Worm (Caenorhabditis elegans): ENCODE measurements around the gene Y17G9B.2.

The Y17G9B.2 gene

DNA sequence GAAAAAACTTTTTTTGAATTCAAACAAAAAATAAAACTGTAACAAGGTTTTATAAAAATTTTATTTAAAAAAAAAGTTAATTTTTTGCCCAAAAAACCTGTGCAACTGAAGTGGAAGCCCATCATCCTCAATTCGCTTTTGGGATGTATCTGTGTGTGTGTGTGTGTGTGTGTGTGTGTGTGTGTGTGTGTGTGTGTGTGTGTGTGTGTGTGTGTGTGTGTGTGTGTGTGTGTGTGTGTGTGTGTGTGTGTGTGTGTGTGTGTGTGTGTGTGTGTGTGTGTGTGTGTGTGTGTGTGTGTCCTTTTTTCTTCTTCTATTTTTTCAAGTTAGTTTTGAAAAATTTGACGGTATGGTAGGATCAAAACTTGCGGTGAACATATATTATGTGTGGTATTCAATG lies 20.7 kb downstream of the Y17G9B.2 start:
- TF ChIP-seq snpc-1.2 (GFP tag; IDR thresholded peaks at IDR 0.05) (0 out of 2 replicates have a peak, but pooled peaks have one; percentile 10), dve-1 (tag; optimal IDR thresholded peaks at IDR 0.05; ENCODE audit: insufficient read depth) (peak; percentile 13)

DNA sequence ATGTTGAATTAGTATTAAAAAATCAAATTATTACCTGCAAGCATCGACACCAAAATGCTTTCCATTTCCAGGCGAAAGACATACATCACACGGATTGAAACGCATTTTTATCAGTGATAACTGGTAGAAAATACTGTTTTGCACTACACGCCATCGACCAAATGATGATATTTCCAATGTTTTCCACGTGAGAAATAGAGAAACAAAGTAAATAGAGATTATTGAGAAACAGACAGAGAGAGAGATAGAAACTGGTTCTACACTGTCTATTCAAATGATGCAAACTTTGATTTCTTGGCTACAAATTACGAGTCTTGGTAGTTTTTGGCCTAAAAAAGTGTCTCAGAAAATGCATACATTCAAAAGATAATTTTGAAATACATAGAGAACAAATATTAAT lies 24.4 kb downstream of the Y17G9B.2 start, which contains the start of gene nhr-104:
nhr-104 (minus strand) TSS at position 361 of the 400 bp plus-strand sequence.
- TF ChIP-seq daf-19 (GFP tag; conservative IDR thresholded peaks at IDR 0.05) (no peak), madf-9 (GFP tag; conservative IDR thresholded peaks at IDR 0.05) (no peak), hmg-1.1 (GFP tag; IDR thresholded peaks at IDR 0.05) (0 out of 2 replicates have a peak, but pooled peaks have one; percentile 17), mxl-2 (GFP tag; conservative IDR thresholded peaks at IDR 0.05) (no peak), nhr-237 (tag; optimal IDR thresholded peaks at IDR 0.05) (no peak), rbr-2 (tag; optimal IDR thresholded peaks at IDR 0.05) (no peak), F37D6.2 (tag; optimal IDR thresholded peaks at IDR 0.05) (no peak), lir-3 (tag; optimal IDR thresholded peaks at IDR 0.05) (no peak), tag-97 (GFP tag; IDR thresholded peaks at IDR 0.05) (no peak), lsy-2 (tag; optimal IDR thresholded peaks at IDR 0.05) (peak in 1 of 2 experiments; percentile 59), sdz-12 (GFP tag; optimal IDR thresholded peaks at IDR 0.05) (no peak), php-3 (GFP tag; IDR thresholded peaks at IDR 0.05) (no peak), daf-16 (GFP tag; optimal IDR thresholded peaks at IDR 0.05) (no peak), daf-16 (tag; optimal IDR thresholded peaks at IDR 0.05) (peak; percentile 97), fos-1 (tag; optimal IDR thresholded peaks at IDR 0.05) (no peak), dmd-6 (GFP tag; IDR thresholded peaks at IDR 0.05) (peak; percentile 72), hlh-11 (tag; optimal IDR thresholded peaks at IDR 0.05) (peak; percentile 80), Y75B8A.6 (GFP tag; IDR thresholded peaks at IDR 0.05) (no peak), daf-12 (tag; optimal IDR thresholded peaks at IDR 0.05) (no peak), nhr-102 (tag; optimal IDR thresholded peaks at IDR 0.05) (peak; percentile 7), hlh-30 (tag; optimal IDR thresholded peaks at IDR 0.05; ENCODE audit: insufficient read depth) (peak; percentile 67), nhr-111 (GFP tag; optimal IDR thresholded peaks at IDR 0.05) (no peak), pqm-1 (tag; optimal IDR thresholded peaks at IDR 0.05) (no peak), nhr-76 (tag; optimal IDR thresholded peaks at IDR 0.05) (no peak), lin-1 (GFP tag; IDR thresholded peaks at IDR 0.05) (no peak), spr-1 (tag; optimal IDR thresholded peaks at IDR 0.05) (no peak), nhr-41 (GFP tag; IDR thresholded peaks at IDR 0.05) (no peak), ceh-62 (tag; optimal IDR thresholded peaks at IDR 0.05) (no peak), Y105C5A.15 (GFP tag; IDR thresholded peaks at IDR 0.05) (no peak), pha-4 (GFP tag; IDR thresholded peaks at IDR 0.05) (no peak), pha-4 (tag; optimal IDR thresholded peaks at IDR 0.05) (peak; percentile 26), zfp-3 (GFP tag; conservative IDR thresholded peaks at IDR 0.05) (no peak), zip-11 (GFP tag; IDR thresholded peaks at IDR 0.05) (no peak), aha-1 (tag) (no peak), mep-1 (tag; optimal IDR thresholded peaks at IDR 0.05) (peak; percentile 45), F44E2.7 (GFP tag; IDR thresholded peaks at IDR 0.05) (no peak), snpc-4 (tag; optimal IDR thresholded peaks at IDR 0.05) (no peak), nhr-77 (tag; optimal IDR thresholded peaks at IDR 0.05) (peak; percentile 83), arid-1 (GFP tag; conservative IDR thresholded peaks at IDR 0.05) (no peak), lin-38 (GFP tag; IDR thresholded peaks at IDR 0.05) (no peak), unc-62 (GFP tag; optimal IDR thresholded peaks at IDR 0.05 in 1 of 2) (peak in 1 of 2 experiments; percentile 92), unc-62 (tag; optimal IDR thresholded peaks at IDR 0.05) (no peak), unc-39 (tag; optimal IDR thresholded peaks at IDR 0.05) (no peak), mdl-1 (tag; optimal IDR thresholded peaks at IDR 0.05) (peak in 1 of 2 experiments; percentile 86), F49E8.2 (tag; optimal IDR thresholded peaks at IDR 0.05; ENCODE audit: borderline replicate concordance) (no peak), nhr-48 (tag; optimal IDR thresholded peaks at IDR 0.05) (peak; percentile 63), ztf-7 (tag; optimal IDR thresholded peaks at IDR 0.05) (peak; percentile 14), ZK546.5 (tag; optimal IDR thresholded peaks at IDR 0.05) (no peak), F26F4.8 (GFP tag; conservative IDR thresholded peaks at IDR 0.05) (no peak)

Data from whole organism, L4 larva.